Worm (Caenorhabditis elegans) whole organism, young adult: ENCODE results near the gene F08G2.4.
A peak's percentile ranks its signal among the peaks of the same experiment; 100 is the strongest.

Experiments used
- B0019.2 ChIP-seq: fragments of 200-800 bp; sonication (Bioruptor generic); conservative IDR thresholded peaks from 2 replicates; pipeline ENCODE4 v1.3.6; 2022; ENCODE audit warnings: missing genetic modification reagents, missing genetic modification characterization, missing compliant biosample characterization
- B0035.1 ChIP-seq: sonication (generic microtip); optimal IDR thresholded peaks from 2 replicates; lab custom pipeline; 2016; ENCODE audit warnings: missing genetic modification characterization, mild to moderate bottlenecking, missing compliant biosample characterization, missing genotype, missing genetic modification reagents
- C06A6.2 ChIP-seq: fragments of 200-800 bp; sonication (Bioruptor generic); conservative IDR thresholded peaks from 2 replicates; pipeline ENCODE4 v1.3.6; 2022; ENCODE audit warnings: missing genetic modification characterization, missing compliant biosample characterization
- D2030.7 ChIP-seq: fragments of 200-800 bp; sonication (Bioruptor generic); IDR thresholded peaks from 2 replicates; pipeline ENCODE4 v1.3.6; 2022; ENCODE audit warnings: missing genetic modification reagents, missing genetic modification characterization, missing compliant biosample characterization
- F33H1.4 ChIP-seq: fragments of 200-800 bp; sonication (Bioruptor generic); IDR thresholded peaks from 2 replicates; pipeline ENCODE4 v1.3.6; 2022; ENCODE audit warnings: missing genetic modification reagents, missing genetic modification characterization, missing compliant biosample characterization
- F37B4.10 ChIP-seq: fragments of 200-800 bp; sonication (Bioruptor generic); IDR thresholded peaks from 2 replicates; pipeline ENCODE4 v1.3.6; 2022; ENCODE audit warnings: missing genetic modification characterization, missing compliant biosample characterization
- F49E8.2 ChIP-seq: sonication (generic microtip); optimal IDR thresholded peaks from 3 replicates; lab custom pipeline; 2017; ENCODE audit warnings: missing genetic modification characterization, mild to moderate bottlenecking, missing compliant biosample characterization, antibody characterized with exemption, moderate library complexity; ENCODE audit not compliant: insufficient read depth
- K11D2.4 ChIP-seq: fragments of 200-800 bp; sonication (Bioruptor generic); IDR thresholded peaks from 2 replicates; pipeline ENCODE4 v1.3.6; 2022; ENCODE audit warnings: missing genetic modification reagents, missing genetic modification characterization, missing compliant biosample characterization
- T07F8.4 ChIP-seq: sonication (generic microtip); optimal IDR thresholded peaks from 2 replicates; lab custom pipeline; 2016; ENCODE audit warnings: mild to moderate bottlenecking, missing genetic modification characterization, moderate library complexity, missing compliant biosample characterization
- Y53G8AR.9 ChIP-seq: fragments of 200-800 bp; sonication (Bioruptor generic); conservative IDR thresholded peaks from 2 replicates; pipeline ENCODE4 v1.3.6; 2022; ENCODE audit warnings: missing genetic modification reagents, missing genetic modification characterization, missing compliant biosample characterization
- Y56A3A.18 ChIP-seq: fragments of 200-800 bp; sonication (Bioruptor generic); IDR thresholded peaks from 2 replicates; pipeline ENCODE4 v1.3.6; 2022; ENCODE audit warnings: missing genetic modification reagents, missing genetic modification characterization, missing compliant biosample characterization
- Y79H2A.3 ChIP-seq: fragments of 200-800 bp; sonication (Bioruptor generic); conservative IDR thresholded peaks from 2 replicates; pipeline ENCODE4 v1.3.6; 2022; ENCODE audit warnings: missing genetic modification reagents, missing genetic modification characterization, missing compliant biosample characterization
- akir-1 ChIP-seq: fragments of 200-800 bp; sonication (Bioruptor generic); optimal IDR thresholded peaks from 2 replicates; lab custom pipeline; 2018; ENCODE audit warnings: mild to moderate bottlenecking, missing genetic modification characterization, moderate library complexity, missing compliant biosample characterization
- ceh-91 ChIP-seq: fragments of 200-800 bp; sonication (Bioruptor generic); IDR thresholded peaks from 2 replicates; pipeline ENCODE4 v1.3.6; 2022; ENCODE audit warnings: missing genetic modification reagents, missing genetic modification characterization, missing compliant biosample characterization
- dpff-1 ChIP-seq: sonication (generic microtip); optimal IDR thresholded peaks from 2 replicates; lab custom pipeline; 2017; ENCODE audit warnings: mild to moderate bottlenecking, missing genetic modification characterization, missing compliant biosample characterization
- egl-18 ChIP-seq: fragments of 200-800 bp; sonication (Bioruptor generic); IDR thresholded peaks from 2 replicates; pipeline ENCODE4 v1.3.6; 2022; ENCODE audit warnings: missing genetic modification reagents, missing genetic modification characterization, missing compliant biosample characterization
- egl-44 ChIP-seq: fragments of 200-800 bp; sonication (Bioruptor generic); IDR thresholded peaks from 2 replicates; pipeline ENCODE4 v1.3.6; 2022; ENCODE audit warnings: missing genetic modification reagents, missing genetic modification characterization, missing compliant biosample characterization
- egrh-3 ChIP-seq: fragments of 200-800 bp; sonication (Bioruptor generic); IDR thresholded peaks from 2 replicates; pipeline ENCODE4 v1.3.6; 2022; ENCODE audit warnings: missing genetic modification reagents, missing genetic modification characterization, missing compliant biosample characterization
- fkh-3 ChIP-seq: sonication (generic microtip); optimal IDR thresholded peaks from 2 replicates; lab custom pipeline; 2016; ENCODE audit warnings: mild to moderate bottlenecking, missing genetic modification characterization, missing compliant biosample characterization
- gei-17 ChIP-seq: fragments of 200-800 bp; sonication (Bioruptor generic); optimal IDR thresholded peaks from 2 replicates; lab custom pipeline; 2018; ENCODE audit warnings: mild to moderate bottlenecking, missing genetic modification characterization, missing compliant biosample characterization
- him-1 ChIP-seq: sonication (generic microtip); optimal IDR thresholded peaks from 2 replicates; lab custom pipeline; 2016; ENCODE audit warnings: missing genotype, missing genetic modification reagents, missing genetic modification characterization, missing compliant biosample characterization
- hmg-1.2 ChIP-seq: fragments of 200-800 bp; sonication (Bioruptor generic); IDR thresholded peaks from 2 replicates; pipeline ENCODE4 v1.3.6; 2022; ENCODE audit warnings: missing genetic modification reagents, missing genetic modification characterization, missing compliant biosample characterization
- let-607 ChIP-seq, 2 experiments: fragments of 200-800 bp in 1 of 2; sonication (Bioruptor generic) in 1 of 2; sonication (generic microtip) in 1 of 2; optimal IDR thresholded peaks; 2 replicates each; lab custom pipeline; 2016 to 2018; ENCODE audit warnings: mild to moderate bottlenecking in 2 of 2, missing compliant biosample characterization in 2 of 2, missing genetic modification characterization in 2 of 2, moderate library complexity in 2 of 2, missing genotype in 1 of 2
- lin-35 ChIP-seq, 3 experiments: fragments of 150-350 bp in 2 of 3; sonication (generic microtip) in 1 of 3; optimal IDR thresholded peaks; 2 replicates each; lab custom pipeline; 2014 to 2018; ENCODE audit warnings: missing biosample characterization in 3 of 3, missing genetic modification characterization in 3 of 3, missing genetic modification reagents in 3 of 3
- lin-40 ChIP-seq: sonication (generic microtip); optimal IDR thresholded peaks from 2 replicates; lab custom pipeline; 2016; ENCODE audit warnings: missing genetic modification characterization, mild to moderate bottlenecking, missing compliant biosample characterization, missing genotype, missing genetic modification reagents
- madf-8 ChIP-seq: fragments of 200-800 bp; sonication (Bioruptor generic); conservative IDR thresholded peaks from 2 replicates; pipeline ENCODE4 v1.3.6; 2022; ENCODE audit warnings: missing genetic modification reagents, missing genetic modification characterization, missing compliant biosample characterization
- nhr-27 ChIP-seq: fragments of 200-800 bp; sonication (Bioruptor generic); optimal IDR thresholded peaks from 2 replicates; lab custom pipeline; 2018; ENCODE audit warnings: mild to moderate bottlenecking, missing genetic modification characterization, moderate library complexity, missing compliant biosample characterization
- pbrm-1 ChIP-seq: fragments of 200-800 bp; sonication (Bioruptor generic); IDR thresholded peaks from 2 replicates; pipeline ENCODE4 v1.3.6; 2022; ENCODE audit warnings: missing genetic modification reagents, missing genetic modification characterization, missing compliant biosample characterization
- pha-4 ChIP-seq: fragments of 150-350 bp; sonication (generic microtip); optimal IDR thresholded peaks from 2 replicates; lab custom pipeline; 2014; ENCODE audit warnings: missing biosample characterization, missing genetic modification reagents, missing genetic modification characterization
- rec-8 ChIP-seq, 2 experiments: sonication (generic microtip); optimal IDR thresholded peaks; 2 replicates each; lab custom pipeline; 2016; ENCODE audit warnings: mild to moderate bottlenecking in 2 of 2, missing genetic modification characterization in 2 of 2, missing genetic modification reagents in 2 of 2, missing genotype in 2 of 2, missing biosample characterization in 1 of 2, missing compliant biosample characterization in 1 of 2, moderate library complexity in 1 of 2
- repo-1 ChIP-seq: sonication (generic microtip); optimal IDR thresholded peaks from 2 replicates; lab custom pipeline; 2017; ENCODE audit warnings: mild to moderate bottlenecking, missing genetic modification characterization, missing compliant biosample characterization
- rpc-1 ChIP-seq, 2 experiments: fragments of 150-350 bp in 1 of 2; sonication (generic microtip) in 1 of 2; optimal IDR thresholded peaks; 2 replicates each; lab custom pipeline; 2014 to 2018; ENCODE audit warnings: missing biosample characterization in 1 of 2, missing genetic modification characterization in 1 of 2, missing genetic modification reagents in 1 of 2, missing genotype in 1 of 2
- snpc-1.1 ChIP-seq: sonication (generic microtip); optimal IDR thresholded peaks from 2 replicates; lab custom pipeline; 2017; ENCODE audit warnings: missing genetic modification characterization, mild to moderate bottlenecking, missing compliant biosample characterization, antibody characterized with exemption, moderate library complexity, missing genotype, missing genetic modification reagents; ENCODE audit not compliant: insufficient read depth
- snpc-1.3 ChIP-seq: sonication (generic microtip); optimal IDR thresholded peaks from 2 replicates; lab custom pipeline; 2017; ENCODE audit warnings: missing genetic modification characterization, mild to moderate bottlenecking, missing compliant biosample characterization, antibody characterized with exemption, moderate library complexity, missing genotype, missing genetic modification reagents; ENCODE audit not compliant: insufficient read depth
- snpc-3.4 ChIP-seq: sonication (generic microtip); optimal IDR thresholded peaks from 2 replicates; lab custom pipeline; 2017; ENCODE audit warnings: missing genetic modification characterization, mild to moderate bottlenecking, missing compliant biosample characterization, antibody characterized with exemption, moderate library complexity, missing genotype, missing genetic modification reagents
- snpc-4 ChIP-seq, 5 experiments: fragments of 150-350 bp in 1 of 5; sonication (generic microtip) in 4 of 5; optimal IDR thresholded peaks; 2 replicates each; lab custom pipeline; 2014 to 2018; ENCODE audit warnings: missing genetic modification characterization in 5 of 5, missing biosample characterization in 3 of 5, antibody characterized with exemption in 2 of 5, mild to moderate bottlenecking in 2 of 5, missing compliant biosample characterization in 2 of 5, missing genotype in 2 of 5, moderate library complexity in 2 of 5, missing genetic modification reagents in 1 of 5
- unc-130 ChIP-seq: sonication (generic microtip); optimal IDR thresholded peaks from 2 replicates; lab custom pipeline; 2016; ENCODE audit warnings: missing genetic modification reagents, missing genetic modification characterization, missing compliant biosample characterization
- xnd-1 ChIP-seq: sonication (generic microtip); optimal IDR thresholded peaks from 2 replicates; lab custom pipeline; 2016; ENCODE audit warnings: missing genotype, missing genetic modification reagents, missing genetic modification characterization, missing compliant biosample characterization
- ztf-28 ChIP-seq: fragments of 200-800 bp; sonication (Bioruptor generic); IDR thresholded peaks from 2 replicates; pipeline ENCODE4 v1.3.6; 2022; ENCODE audit warnings: missing genetic modification reagents, missing genetic modification characterization, missing compliant biosample characterization

Gene F08G2.4

ce11 chrII:13829123-13829996 is 1.0 kb upstream of the F08G2.4 start (continued):
- TF ChIP-seq lin-40 (peak; percentile 43), unc-130 (GFP tag; lab: Kevin White, UChicago) (peak; percentile 29), Y53G8AR.9 (peak; percentile 71; the same call in 1 of the 2 replicates), rpc-1 (optimal IDR thresholded peaks at IDR 0.05; lab: Kevin White, UChicago) (peak; percentile 6), rpc-1 (tag; optimal IDR thresholded peaks at IDR 0.05; lab: Kevin White, UChicago) (peak; percentile 4), snpc-1.3 (peak; percentile 45), F49E8.2 (peak; percentile 85), hmg-1.2 (GFP tag; lab: Robert Waterston, UW) (peak; percentile 88), snpc-1.1 (peak; percentile 90), D2030.7 (peak; percentile 97), egrh-3 (GFP tag; lab: Robert Waterston, UW) (0 out of 2 replicates have a peak, but pooled peaks have one; percentile 22), ztf-28 (GFP tag; lab: Robert Waterston, UW) (peak; percentile 89), B0019.2 (GFP tag; lab: Robert Waterston, UW) (peak; percentile 11; the same call in 1 of the 2 replicates)

ce11 chrII:13833505-13833904 is 3.1 kb downstream of the F08G2.4 start, which contains the start of gene F08G2.5:
Gene F08G2.5, minus strand, starts transcription at chrII:13833631.
- TF ChIP-seq snpc-1.1 (no peak), C06A6.2 (GFP tag; lab: Robert Waterston, UW) (0 out of 2 replicates have a peak, but pooled peaks have one; percentile 7)

ce11 chrII:13834380-13835194 is 4.2 kb downstream of the F08G2.4 start:
- TF ChIP-seq egl-44 (GFP tag; lab: Robert Waterston, UW) = peak; percentile 66; the same call in 1 of the 2 replicates
- peak; percentile 55 for TF ChIP-seq him-1
- peak; percentile 97 for TF ChIP-seq snpc-4 (GFP tag; optimal IDR thresholded peaks at IDR 0.05; lab: Kevin White, UChicago)
- TF ChIP-seq snpc-4 (tag; optimal IDR thresholded peaks at IDR 0.05; lab: Kevin White, UChicago) = peak; percentile 98 to 100 (median 100)
- TF ChIP-seq xnd-1 = no peak
- TF ChIP-seq akir-1 (GFP tag; lab: Kevin White, UChicago) = no peak
- TF ChIP-seq snpc-3.4 (tag; lab: Kevin White, UChicago) = no peak
- 0 out of 2 replicates have a peak, but pooled peaks have one; percentile 34 for TF ChIP-seq ceh-91 (GFP tag; lab: Robert Waterston, UW)
- TF ChIP-seq madf-8 (GFP tag; lab: Robert Waterston, UW) = 0 out of 2 replicates have a peak, but pooled peaks have one; percentile 9
- peak; percentile 71 for TF ChIP-seq pbrm-1 (GFP tag; lab: Robert Waterston, UW)
- peak; percentile 59; the same call in 1 of the 2 replicates for TF ChIP-seq egl-18 (GFP tag; lab: Robert Waterston, UW)
- TF ChIP-seq B0035.1 (tag; lab: Kevin White, UChicago) = peak; percentile 33
- TF ChIP-seq gei-17 (GFP tag; lab: Kevin White, UChicago) = peak; percentile 81
- TF ChIP-seq repo-1 (tag; lab: Kevin White, UChicago) = peak; percentile 77
- TF ChIP-seq K11D2.4 (GFP tag; lab: Robert Waterston, UW) = peak; percentile 67
- no peak for TF ChIP-seq Y79H2A.3 (GFP tag; lab: Robert Waterston, UW)
- no peak for TF ChIP-seq nhr-27
- TF ChIP-seq rec-8 (tag; optimal IDR thresholded peaks at IDR 0.05; lab: Kevin White, UChicago) = no peak
- TF ChIP-seq pha-4 (tag; lab: Kevin White, UChicago) = peak; percentile 87
- TF ChIP-seq T07F8.4 = peak; percentile 19
- TF ChIP-seq F37B4.10 = no peak
- TF ChIP-seq let-607 (tag; optimal IDR thresholded peaks at IDR 0.05; lab: Kevin White, UChicago) = peak in 1 of 2 experiments; percentile 66
- TF ChIP-seq lin-35 (GFP tag; optimal IDR thresholded peaks at IDR 0.05; lab: Kevin White, UChicago) = peak in 1 of 3 experiments; percentile 87
- TF ChIP-seq F33H1.4 = peak; percentile 24; the same call in 1 of the 2 replicates
- peak; percentile 92 for TF ChIP-seq Y56A3A.18
- TF ChIP-seq dpff-1 (tag; lab: Kevin White, UChicago) = peak; percentile 45
- TF ChIP-seq fkh-3 (tag; lab: Kevin White, UChicago) = peak; percentile 28
